Worm (Caenorhabditis elegans): ENCODE data around the gene scl-11.

DNA sequence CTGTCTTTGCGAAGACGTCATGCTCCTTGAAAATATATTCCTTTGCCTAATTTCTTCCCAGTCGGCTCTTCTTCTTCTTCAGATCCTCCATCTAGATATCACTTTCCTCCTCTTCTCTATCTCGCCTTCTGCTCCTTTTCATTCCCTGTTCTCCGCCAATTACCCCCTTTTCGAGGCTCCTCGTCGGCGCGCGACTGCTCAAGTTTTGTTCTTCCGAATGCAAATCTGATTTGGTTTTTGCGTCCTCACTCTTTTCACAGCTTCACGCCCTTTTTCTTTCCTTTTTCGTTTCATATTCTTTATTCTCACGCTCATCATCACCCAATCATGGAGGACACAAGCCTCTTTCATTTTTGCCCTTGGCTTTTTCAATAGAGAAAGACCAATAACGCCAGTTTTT lies 34.4 kb upstream of the scl-11 start:
- TF ChIP-seq fkh-4 (tag; optimal IDR thresholded peaks at IDR 0.05; ENCODE audit: borderline replicate concordance) (no peak), egl-13 (tag; optimal IDR thresholded peaks at IDR 0.05) (no peak), lin-13 (GFP tag; optimal IDR thresholded peaks at IDR 0.05) (no peak), nhr-28 (tag; optimal IDR thresholded peaks at IDR 0.05) (no peak), fos-1 (tag; optimal IDR thresholded peaks at IDR 0.05) (no peak), fkh-10 (GFP tag; optimal IDR thresholded peaks at IDR 0.05) (peak; percentile 83), grh-1 (GFP tag; IDR thresholded peaks at IDR 0.05) (no peak), tbx-2 (tag; optimal IDR thresholded peaks at IDR 0.05) (no peak), snpc-4 (tag; optimal IDR thresholded peaks at IDR 0.05) (no peak)
